Fruit fly (Drosophila melanogaster) whole organism, wandering third instar larva: ENCODE results near the gene CG10469.
A peak's percentile ranks its signal among the peaks of the same experiment; 100 is the strongest.

ENCODE experiments used
- Abd-B ChIP-seq: fragments of >200 bp; optimal IDR thresholded peaks from 2 replicates; lab custom pipeline; 2017; ENCODE audit warnings: missing biosample characterization, missing genetic modification characterization
- CG32264 ChIP-seq: fragments of 200-800 bp; sonication (Bioruptor generic); optimal IDR thresholded peaks from 2 replicates; lab custom pipeline; 2016; ENCODE audit warnings: missing biosample characterization, missing genetic modification characterization
- CG9705 ChIP-seq: fragments of 200-800 bp; sonication (Bioruptor generic); optimal IDR thresholded peaks from 2 replicates; lab custom pipeline; 2018; ENCODE audit warnings: missing biosample characterization, mild to moderate bottlenecking, missing genetic modification characterization
- CrebA ChIP-seq: fragments of 200-800 bp; sonication (Bioruptor generic); optimal IDR thresholded peaks from 2 replicates; lab custom pipeline; 2016; ENCODE audit warnings: missing biosample characterization, mild to moderate bottlenecking, missing genetic modification characterization, borderline replicate concordance
- GATAd ChIP-seq: sonication (Bioruptor generic); optimal IDR thresholded peaks from 2 replicates; lab custom pipeline; 2016; ENCODE audit warnings: missing biosample characterization, missing genetic modification characterization
- HLH106 ChIP-seq: fragments of 200-800 bp; optimal IDR thresholded peaks from 3 replicates; lab custom pipeline; 2019; ENCODE audit warnings: missing biosample characterization, mild to moderate bottlenecking, missing genetic modification characterization, moderate library complexity
- Hnf4 ChIP-seq: fragments of 200-800 bp; sonication (Bioruptor generic); optimal IDR thresholded peaks from 2 replicates; lab custom pipeline; 2016; ENCODE audit warnings: missing biosample characterization, mild to moderate bottlenecking, missing genetic modification characterization
- Hr78 ChIP-seq: fragments of >200 bp; optimal IDR thresholded peaks from 2 replicates; lab custom pipeline; 2017; ENCODE audit warnings: missing biosample characterization, missing genetic modification characterization
- Hr83 ChIP-seq: fragments of 200-300 bp; sonication (Bioruptor generic); optimal IDR thresholded peaks from 2 replicates; lab custom pipeline; 2016; ENCODE audit warnings: missing biosample characterization, mild to moderate bottlenecking, missing genetic modification characterization, moderate library complexity; ENCODE audit not compliant: poor library complexity, severe bottlenecking
- Jra ChIP-seq: sonication (Bioruptor generic); optimal IDR thresholded peaks from 2 replicates; lab custom pipeline; 2016; ENCODE audit warnings: missing biosample characterization, missing genetic modification characterization
- Mio ChIP-seq: sonication (Bioruptor generic); optimal IDR thresholded peaks from 2 replicates; lab custom pipeline; 2016; ENCODE audit warnings: missing biosample characterization, missing genetic modification characterization
- Myc ChIP-seq: fragments of >200 bp; optimal IDR thresholded peaks from 2 replicates; lab custom pipeline; 2017
- N ChIP-seq: fragments of >200 bp; optimal IDR thresholded peaks from 2 replicates; lab custom pipeline; 2018; ENCODE audit warnings: missing biosample characterization, missing external identifiers, missing genetic modification characterization
- OdsH ChIP-seq: fragments of 200-800 bp; sonication (Bioruptor generic); optimal IDR thresholded peaks from 2 replicates; lab custom pipeline; 2016; ENCODE audit warnings: missing biosample characterization, mild to moderate bottlenecking, missing genetic modification characterization
- Rel ChIP-seq, 2 experiments: fragments of 200-800 bp; sonication (Bioruptor generic) in 1 of 2; optimal IDR thresholded peaks; 2 replicates in 1 of 2; 3 replicates in 1 of 2; lab custom pipeline; 2016 to 2019; ENCODE audit warnings: mild to moderate bottlenecking in 2 of 2, missing biosample characterization in 2 of 2, missing genetic modification characterization in 2 of 2, moderate library complexity in 1 of 2
- Sp1 ChIP-seq: fragments of 200-800 bp; sonication (Bioruptor generic); optimal IDR thresholded peaks from 3 replicates; lab custom pipeline; 2019; ENCODE audit warnings: missing biosample characterization, mild to moderate bottlenecking, missing genetic modification characterization, moderate library complexity
- Vsx2 ChIP-seq: fragments of 200-300, 225-300 bp; sonication (Bioruptor generic); optimal IDR thresholded peaks from 2 replicates; lab custom pipeline; 2018; ENCODE audit warnings: missing biosample characterization, missing genetic modification characterization; ENCODE audit not compliant: partially characterized antibody
- br ChIP-seq: fragments of 200-800 bp; sonication (Bioruptor generic); optimal IDR thresholded peaks from 2 replicates; lab custom pipeline; 2016; ENCODE audit warnings: missing biosample characterization, missing genetic modification characterization
- dmrt93B ChIP-seq: fragments of 200-800 bp; sonication (Bioruptor generic); optimal IDR thresholded peaks from 2 replicates; lab custom pipeline; 2018; ENCODE audit warnings: missing biosample characterization, mild to moderate bottlenecking, missing genetic modification characterization
- ey ChIP-seq: fragments of 200-800 bp; sonication (Bioruptor generic); optimal IDR thresholded peaks from 2 replicates; lab custom pipeline; 2016; ENCODE audit warnings: missing biosample characterization, missing genetic modification characterization
- foxo ChIP-seq, 2 experiments: fragments of 200-800 bp; sonication (Bioruptor generic); optimal IDR thresholded peaks; 2 replicates in 1 of 2; 3 replicates in 1 of 2; lab custom pipeline; 2016 to 2017; ENCODE audit warnings: missing biosample characterization in 2 of 2, missing genetic modification characterization in 2 of 2
- fru ChIP-seq: fragments of 200-800 bp; sonication (Bioruptor generic); optimal IDR thresholded peaks from 3 replicates; lab custom pipeline; 2016; ENCODE audit warnings: missing biosample characterization, mild to moderate bottlenecking, missing genetic modification characterization
- h ChIP-seq: fragments of 200-800 bp; sonication (Bioruptor generic); optimal IDR thresholded peaks from 3 replicates; lab custom pipeline; 2016; ENCODE audit warnings: missing biosample characterization, mild to moderate bottlenecking, missing genetic modification characterization
- lola ChIP-seq: fragments of >200 bp; optimal IDR thresholded peaks from 2 replicates; lab custom pipeline; 2017; ENCODE audit warnings: missing biosample characterization, missing genetic modification characterization
- pan ChIP-seq: fragments of >200 bp; optimal IDR thresholded peaks from 2 replicates; lab custom pipeline; 2017
- psq ChIP-seq: fragments of 200-800 bp; sonication (Bioruptor generic); optimal IDR thresholded peaks from 3 replicates; lab custom pipeline; 2017; ENCODE audit warnings: missing biosample characterization, mild to moderate bottlenecking, missing genetic modification characterization, moderate library complexity
- rgr ChIP-seq: fragments of 200-800 bp; sonication (Bioruptor generic); optimal IDR thresholded peaks from 3 replicates; lab custom pipeline; 2016; ENCODE audit warnings: missing biosample characterization, mild to moderate bottlenecking, missing genetic modification characterization
- sage ChIP-seq: fragments of 200-800 bp; sonication (Bioruptor generic); optimal IDR thresholded peaks from 2 replicates; lab custom pipeline; 2016; ENCODE audit warnings: missing biosample characterization, mild to moderate bottlenecking, missing genetic modification characterization
- sv ChIP-seq: fragments of 200-800 bp; sonication (Bioruptor generic); optimal IDR thresholded peaks from 3 replicates; lab custom pipeline; 2016; ENCODE audit warnings: missing biosample characterization, missing genetic modification characterization
- tai ChIP-seq: sonication (Bioruptor generic); optimal IDR thresholded peaks from 2 replicates; lab custom pipeline; 2016; ENCODE audit warnings: missing biosample characterization, missing genetic modification characterization
- usp ChIP-seq: fragments of >200 bp; optimal IDR thresholded peaks from 2 replicates; lab custom pipeline; 2017; ENCODE audit warnings: missing biosample characterization, missing genetic modification characterization

CG10469 gene

DNA sequence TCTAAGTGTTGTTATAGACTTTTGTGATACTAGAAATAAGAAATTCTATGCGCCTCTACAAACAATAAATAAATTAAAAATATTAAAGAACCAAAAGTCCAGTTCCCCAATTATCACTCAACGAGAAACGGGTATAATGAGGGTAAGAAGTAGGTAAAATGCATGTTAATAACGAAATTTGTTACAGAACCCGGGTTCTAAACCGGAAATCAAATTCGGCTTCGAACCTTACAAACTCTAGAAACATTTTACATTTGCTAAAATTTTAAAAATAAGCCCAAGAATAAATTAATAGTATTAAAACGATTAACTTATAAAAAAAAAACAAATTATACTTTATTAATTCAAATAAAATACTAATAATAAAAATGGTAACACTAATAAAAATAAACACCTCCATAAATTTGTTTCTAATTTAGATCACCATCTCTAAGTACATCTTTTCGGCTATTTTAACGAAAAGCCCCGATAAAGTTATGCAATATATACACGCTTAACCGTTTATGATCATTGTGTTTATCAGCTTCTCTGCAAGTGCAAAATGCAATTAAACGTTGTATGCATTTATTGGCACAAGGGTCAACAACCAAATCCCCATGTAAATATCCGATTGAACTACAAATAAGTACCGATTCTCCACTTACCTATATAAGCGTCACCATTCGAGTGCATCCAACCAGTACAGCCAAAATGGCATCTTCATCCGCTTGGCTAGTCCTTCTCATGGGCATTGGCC, 21.5 kb downstream of the CG10469 start, which contains the start of gene CG6602:
Gene CG6602, plus strand, starts transcription at position 686 of the 736 bp plus-strand sequence.
- TF ChIP-seq Hr83 (GFP tag; lab: Kevin White, UChicago) (peak; percentile 65), dmrt93B (GFP tag; lab: Kevin White, UChicago) (peak; percentile 89), Rel (GFP tag; optimal IDR thresholded peaks at IDR 0.05; lab: Kevin White, UChicago) (no peak), Rel (tag; optimal IDR thresholded peaks at IDR 0.05; lab: Kevin White, UChicago) (no peak), N (GFP tag; lab: Kevin White, UChicago) (no peak), pan (lab: Kevin White, UChicago) (no peak), tai (GFP tag; lab: Kevin White, UChicago) (no peak), h (GFP tag; lab: Kevin White, UChicago) (peak; percentile 26), HLH106 (tag; lab: Kevin White, UChicago) (peak; percentile 59), sage (GFP tag; lab: Kevin White, UChicago) (peak; percentile 39), OdsH (peak; percentile 27), Sp1 (GFP tag; lab: Kevin White, UChicago) (peak; percentile 36), rgr (GFP tag; lab: Kevin White, UChicago) (peak; percentile 68), sv (GFP tag; lab: Kevin White, UChicago) (peak; percentile 30), ey (GFP tag; lab: Kevin White, UChicago) (peak; percentile 3), psq (GFP tag; lab: Kevin White, UChicago) (no peak), GATAd (no peak), foxo (GFP tag; optimal IDR thresholded peaks at IDR 0.05; lab: Kevin White, UChicago) (peak in 1 of 2 experiments; percentile 53), fru (GFP tag; lab: Kevin White, UChicago) (peak; percentile 25), CG9705 (GFP tag; lab: Kevin White, UChicago) (peak; percentile 69)

DNA sequence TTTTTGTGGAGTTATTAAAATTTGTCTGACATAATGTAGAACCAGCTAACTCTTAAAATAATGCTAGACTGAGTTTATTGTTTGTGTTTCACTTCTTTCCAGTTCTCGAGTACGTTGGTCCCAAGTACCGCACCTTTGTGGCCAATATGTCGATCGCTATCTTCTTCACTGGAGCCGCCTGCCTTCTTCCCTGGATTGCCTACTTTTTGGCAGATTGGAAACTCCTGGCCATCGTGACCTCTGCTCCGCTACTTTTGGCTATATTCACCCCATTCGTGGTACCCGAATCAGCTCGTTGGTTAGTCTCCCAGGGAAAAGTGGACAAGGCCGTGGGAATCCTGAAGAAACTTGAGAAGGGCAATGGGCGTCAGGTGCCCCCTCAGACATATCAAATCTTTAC, 23.0 kb downstream of the CG10469 start:
- TF ChIP-seq Hr78 (GFP tag; lab: Kevin White, UChicago) (no peak), Hnf4 (no peak), CrebA (GFP tag; lab: Kevin White, UChicago) (no peak)

DNA sequence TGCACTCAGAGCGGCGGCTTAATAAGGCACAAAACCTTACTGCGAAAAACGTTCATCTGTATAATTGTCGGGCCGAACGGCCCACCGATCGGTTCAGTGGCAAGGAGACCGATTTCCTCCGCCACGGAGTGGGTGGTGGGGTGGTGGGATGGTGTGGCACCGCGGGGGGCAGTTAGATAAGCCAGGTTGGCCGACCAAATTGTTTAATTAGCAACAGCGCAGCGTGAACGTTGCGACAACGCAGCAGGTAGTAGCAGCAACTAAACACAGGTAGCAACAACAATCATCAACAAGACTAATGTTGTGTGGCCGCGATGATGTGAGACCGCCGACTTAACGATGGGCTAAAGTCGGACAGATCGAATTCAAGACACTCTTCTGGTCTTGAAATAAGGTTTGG, 24.9 kb downstream of the CG10469 start:
- TF ChIP-seq N (GFP tag; lab: Kevin White, UChicago) = no peak
- TF ChIP-seq sage (GFP tag; lab: Kevin White, UChicago) = no peak
- no peak for TF ChIP-seq rgr (GFP tag; lab: Kevin White, UChicago)
- TF ChIP-seq Abd-B (GFP tag; lab: Kevin White, UChicago) = no peak
- TF ChIP-seq CG32264 = no peak
- TF ChIP-seq psq (GFP tag; lab: Kevin White, UChicago) = no peak
- no peak for TF ChIP-seq HLH106 (tag; lab: Kevin White, UChicago)
- TF ChIP-seq fru (GFP tag; lab: Kevin White, UChicago) = no peak
- no peak for TF ChIP-seq Jra (GFP tag; lab: Kevin White, UChicago)
- no peak for TF ChIP-seq sv (GFP tag; lab: Kevin White, UChicago)

DNA sequence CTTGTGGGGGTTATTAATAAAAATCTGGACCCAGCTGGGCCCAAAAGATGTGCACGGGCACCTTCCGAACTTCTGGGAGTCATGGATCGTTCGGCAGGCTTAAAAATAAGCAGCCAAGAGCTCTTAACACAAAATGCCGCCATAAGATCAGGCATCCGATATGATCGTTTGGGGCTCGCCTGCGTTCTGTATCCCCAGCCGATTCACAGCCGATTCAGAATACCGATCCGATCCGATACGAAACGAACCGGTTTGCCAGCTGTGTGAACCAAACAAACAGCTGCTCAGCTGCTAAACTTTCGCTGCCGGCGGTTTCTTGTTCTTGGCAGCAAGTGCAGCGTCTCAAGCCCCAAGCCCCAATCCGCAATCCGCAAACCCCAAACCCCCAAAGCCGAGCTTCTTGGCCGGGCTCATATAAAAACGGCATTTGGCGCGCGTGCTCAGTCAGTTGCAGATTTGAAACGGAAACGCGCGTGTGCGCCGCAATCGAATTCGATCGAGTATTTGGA, 27.2 kb downstream of the CG10469 start, which contains the start of gene CG42269:
Gene CG42269, plus strand, starts transcription at position 416 of the 509 bp plus-strand sequence.
- peak; percentile 44 for TF ChIP-seq h (GFP tag; lab: Kevin White, UChicago)
- TF ChIP-seq Myc (lab: Kevin White, UChicago) = no peak
- peak; percentile 0 for TF ChIP-seq Rel (GFP tag; optimal IDR thresholded peaks at IDR 0.05; lab: Kevin White, UChicago)
- TF ChIP-seq Rel (tag; optimal IDR thresholded peaks at IDR 0.05; lab: Kevin White, UChicago) = no peak

DNA sequence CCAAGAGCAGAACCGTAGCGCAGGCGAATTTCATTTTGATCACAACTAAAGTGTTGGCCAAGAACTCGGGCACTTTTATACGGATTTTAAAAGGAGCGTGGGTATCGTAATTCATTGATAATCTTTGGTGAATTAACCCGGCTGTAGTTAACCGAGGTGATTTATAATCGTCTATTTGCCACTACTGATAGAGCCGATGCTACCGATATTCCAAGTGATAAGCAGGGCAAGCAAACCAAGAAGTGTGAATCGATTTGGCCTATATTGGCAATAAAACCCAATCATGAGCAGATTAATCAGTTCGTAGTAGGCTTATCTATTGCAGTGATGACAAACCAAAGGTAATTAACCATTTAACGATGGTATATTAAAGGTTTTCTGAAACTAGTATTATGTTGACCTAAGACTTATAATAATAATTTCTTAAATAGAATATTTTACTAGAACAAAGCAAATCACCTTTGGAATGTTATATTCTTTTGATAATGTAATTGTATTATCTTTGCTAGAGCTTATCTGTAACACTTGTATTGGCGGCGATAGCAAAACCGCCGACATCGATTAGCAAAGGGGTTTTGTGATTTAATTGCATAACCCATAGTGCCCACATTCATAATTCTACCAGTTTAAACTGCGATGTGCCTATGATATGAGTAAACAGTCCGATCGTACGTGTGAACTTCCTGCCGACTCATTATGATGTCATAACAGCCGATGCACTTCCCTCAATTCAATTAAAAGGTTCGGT, 30.1 kb downstream of the CG10469 start, which contains the start of gene CG10472:
Gene CG10472, minus strand, starts transcription at position 51 of the 748 bp plus-strand sequence.
- TF ChIP-seq CrebA (GFP tag; lab: Kevin White, UChicago) (no peak), OdsH (no peak), psq (GFP tag; lab: Kevin White, UChicago) (no peak), tai (GFP tag; lab: Kevin White, UChicago) (no peak), lola (GFP tag; lab: Kevin White, UChicago) (no peak), Mio (GFP tag; lab: Kevin White, UChicago) (no peak), br (no peak), dmrt93B (GFP tag; lab: Kevin White, UChicago) (no peak), Vsx2 (no peak), CG9705 (GFP tag; lab: Kevin White, UChicago) (no peak), ey (GFP tag; lab: Kevin White, UChicago) (no peak), HLH106 (tag; lab: Kevin White, UChicago) (no peak), usp (GFP tag; lab: Kevin White, UChicago) (no peak)
